Worm (Caenorhabditis elegans): Measurements from ENCODE around the gene dnc-2.

dnc-2 gene

ce11 chrIII:5876867-5877641, 48.5 kb downstream of the dnc-2 start (continued):
- TF ChIP-seq irx-1 (tag; optimal IDR thresholded peaks at IDR 0.05), result no peak
- TF ChIP-seq alr-1 (tag; optimal IDR thresholded peaks at IDR 0.05; ENCODE audit: borderline replicate concordance), result no peak
- TF ChIP-seq elt-2 (tag; optimal IDR thresholded peaks at IDR 0.05), result peak; percentile 38
- TF ChIP-seq pag-3 (tag; optimal IDR thresholded peaks at IDR 0.05; ENCODE audit: borderline replicate concordance, insufficient read depth), result no peak
- peak; percentile 38 for TF ChIP-seq nhr-85 (tag)
- TF ChIP-seq jun-1 (tag; optimal IDR thresholded peaks at IDR 0.05), result no peak
- TF ChIP-seq zag-1 (tag; optimal IDR thresholded peaks at IDR 0.05), result no peak
- TF ChIP-seq lsy-2 (tag; optimal IDR thresholded peaks at IDR 0.05), result no peak
- TF ChIP-seq fkh-8 (tag; optimal IDR thresholded peaks at IDR 0.05), result no peak
- TF ChIP-seq nhr-76 (tag; optimal IDR thresholded peaks at IDR 0.05), result no peak
- peak; percentile 31 for TF ChIP-seq lin-14 (GFP tag; optimal IDR thresholded peaks at IDR 0.05)
- TF ChIP-seq nhr-19 (GFP tag; conservative IDR thresholded peaks at IDR 0.05), result peak; percentile 27
- TF ChIP-seq grh-1 (GFP tag; IDR thresholded peaks at IDR 0.05), result peak; percentile 26; the same call in 1 of the 2 replicates
- no peak for TF ChIP-seq hlh-17 (GFP tag; optimal IDR thresholded peaks at IDR 0.05; ENCODE audit: borderline replicate concordance)
- TF ChIP-seq nhr-84 (tag; optimal IDR thresholded peaks at IDR 0.05), result no peak
- TF ChIP-seq unc-30 (tag; optimal IDR thresholded peaks at IDR 0.05), result no peak

- TF ChIP-seq ceh-88 (GFP tag; IDR thresholded peaks at IDR 0.05) (no peak), ceh-82 (tag; optimal IDR thresholded peaks at IDR 0.05) (peak in 1 of 3 experiments; percentile 4), xbp-1 (tag; optimal IDR thresholded peaks at IDR 0.05) (no peak), C16A3.4 (tag; optimal IDR thresholded peaks at IDR 0.05) (no peak), tlp-1 (tag; optimal IDR thresholded peaks at IDR 0.05) (no peak), sptf-1 (tag; optimal IDR thresholded peaks at IDR 0.05) (no peak), nhr-90 (tag; optimal IDR thresholded peaks at IDR 0.05; ENCODE audit: poor library complexity) (peak; percentile 54), nhr-85 (tag) (peak; percentile 84), mdl-1 (tag; optimal IDR thresholded peaks at IDR 0.05) (peak in 1 of 2 experiments; percentile 40), snu-23 (GFP tag; optimal IDR thresholded peaks at IDR 0.05) (peak; percentile 57), lsy-2 (tag; optimal IDR thresholded peaks at IDR 0.05) (peak in 1 of 2 experiments; percentile 36), grh-1 (GFP tag; IDR thresholded peaks at IDR 0.05) (0 out of 2 replicates have a peak, but pooled peaks have one; percentile 5), rnt-1 (tag; optimal IDR thresholded peaks at IDR 0.05) (no peak), jun-1 (tag; optimal IDR thresholded peaks at IDR 0.05) (no peak), C34B4.2 (tag; optimal IDR thresholded peaks at IDR 0.05) (no peak), egl-13 (tag; optimal IDR thresholded peaks at IDR 0.05) (no peak), blmp-1 (tag; optimal IDR thresholded peaks at IDR 0.05) (peak; percentile 64), nhr-47 (tag; optimal IDR thresholded peaks at IDR 0.05) (peak; percentile 15), snpc-4 (tag; optimal IDR thresholded peaks at IDR 0.05) (no peak), lin-14 (GFP tag; optimal IDR thresholded peaks at IDR 0.05) (peak; percentile 76), swsn-7 (tag; optimal IDR thresholded peaks at IDR 0.05) (no peak), elt-3 (tag; optimal IDR thresholded peaks at IDR 0.05) (peak in 1 of 6 experiments; percentile 30), dpl-1 (GFP tag; optimal IDR thresholded peaks at IDR 0.05) (peak in 2 of 3 experiments; percentile 22 to 33), nhr-20 (tag; optimal IDR thresholded peaks at IDR 0.05) (peak; percentile 31), ces-1 (GFP tag; optimal IDR thresholded peaks at IDR 0.05) (no peak), ama-1 (optimal IDR thresholded peaks at IDR 0.05) (peak; percentile 56), lin-35 (GFP tag; optimal IDR thresholded peaks at IDR 0.05) (peak; percentile 24 to 60), hlh-4 (tag; optimal IDR thresholded peaks at IDR 0.05) (no peak), hpl-2 (GFP tag; optimal IDR thresholded peaks at IDR 0.05) (no peak), efl-1 (optimal IDR thresholded peaks at IDR 0.05) (peak; percentile 22 to 30), efl-1 (GFP tag; optimal IDR thresholded peaks at IDR 0.05 in 1 of 2) (peak in 1 of 2 experiments; percentile 92), C04F5.9 (tag; optimal IDR thresholded peaks at IDR 0.05) (no peak), mep-1 (tag; optimal IDR thresholded peaks at IDR 0.05) (peak; percentile 14), tbx-2 (tag; optimal IDR thresholded peaks at IDR 0.05) (peak; percentile 22), nhr-71 (tag; optimal IDR thresholded peaks at IDR 0.05) (peak; percentile 11), nhr-19 (GFP tag; conservative IDR thresholded peaks at IDR 0.05) (peak; percentile 6; the same call in 1 of the 2 replicates)
Observed at ce11 chrIII:5876140-5876675, 49.3 kb downstream of the dnc-2 start, which contains the start of gene aldo-2. Gene aldo-2 (minus strand): TSS chrIII:5876625.

Data from whole organism, L1 larva.